Fruit fly (Drosophila melanogaster) whole organism, embryonic: ENCODE measurements around the gene CrebB.
A peak's percentile ranks its signal among the peaks of the same experiment; 100 is the strongest.

Experiments used
- B-H2 ChIP-seq: fragments of 200-800 bp; sonication (Bioruptor generic); optimal IDR thresholded peaks from 2 replicates; lab custom pipeline; 2018; ENCODE audit warnings: missing biosample characterization, mild to moderate bottlenecking, missing genetic modification characterization
- Bgb ChIP-seq: fragments of 200-800 bp; sonication (Bioruptor generic); IDR thresholded peaks from 2 replicates; pipeline ENCODE4 v1.3.6; 2022; ENCODE audit warnings: missing biosample characterization, missing genetic modification characterization; ENCODE audit not compliant: partially characterized antibody
- CG1024 ChIP-seq: fragments of 200-800 bp; sonication (Bioruptor generic); IDR thresholded peaks from 2 replicates; pipeline ENCODE4 v1.3.6; 2022; ENCODE audit warnings: missing biosample characterization, missing genetic modification characterization
- CG10267 ChIP-seq: fragments of 200-800 bp; sonication (Bioruptor generic); optimal IDR thresholded peaks from 2 replicates; lab custom pipeline; 2018; ENCODE audit warnings: missing biosample characterization, mild to moderate bottlenecking, missing genetic modification characterization, moderate library complexity
- CG11456 ChIP-seq: fragments of 200-800 bp; sonication (Bioruptor generic); IDR thresholded peaks from 3 replicates; pipeline ENCODE4 v1.3.6; 2022; ENCODE audit warnings: missing biosample characterization, missing genetic modification characterization
- CG12659 ChIP-seq: fragments of 200-800 bp; sonication (Bioruptor generic); optimal IDR thresholded peaks from 3 replicates; lab custom pipeline; 2017; ENCODE audit warnings: mild to moderate bottlenecking, missing biosample characterization, missing genetic modification reagents, missing genetic modification characterization
- CG12744 ChIP-seq: fragments of 200-800 bp; sonication (Bioruptor generic); optimal IDR thresholded peaks from 2 replicates; lab custom pipeline; 2016; ENCODE audit warnings: missing biosample characterization, missing genetic modification characterization
- CG13287 ChIP-seq: fragments of 200-800 bp; sonication (Bioruptor generic); IDR thresholded peaks from 2 replicates; pipeline ENCODE4 v1.3.6; 2022; ENCODE audit warnings: missing biosample characterization, missing genetic modification characterization; ENCODE audit not compliant: partially characterized antibody
- CG15514 ChIP-seq: fragments of 200-800 bp; sonication (Bioruptor generic); optimal IDR thresholded peaks from 3 replicates; lab custom pipeline; 2017; ENCODE audit warnings: missing biosample characterization, missing genetic modification characterization, mild to moderate bottlenecking, moderate library complexity, missing genetic modification reagents
- CG15601 ChIP-seq: fragments of 200-800 bp; sonication (Bioruptor generic); optimal IDR thresholded peaks from 3 replicates; lab custom pipeline; 2019; ENCODE audit warnings: missing biosample characterization, mild to moderate bottlenecking, missing genetic modification characterization, moderate library complexity
- CG17829 ChIP-seq: fragments of 200-800 bp; optimal IDR thresholded peaks from 2 replicates; lab custom pipeline; 2019; ENCODE audit warnings: missing biosample characterization, mild to moderate bottlenecking, missing genetic modification characterization, moderate library complexity
- CG2116 ChIP-seq: fragments of 200-800 bp; sonication (Bioruptor generic); optimal IDR thresholded peaks from 3 replicates; lab custom pipeline; 2018; ENCODE audit warnings: missing biosample characterization, mild to moderate bottlenecking, missing genetic modification characterization
- CG33213 ChIP-seq: fragments of 200-800 bp; sonication (Bioruptor generic); optimal IDR thresholded peaks from 3 replicates; lab custom pipeline; 2016; ENCODE audit warnings: missing biosample characterization, missing genetic modification characterization
- CG3847 ChIP-seq: fragments of 200-800 bp; sonication (Bioruptor generic); IDR thresholded peaks from 2 replicates; pipeline ENCODE4 v1.3.6; 2022; ENCODE audit warnings: missing biosample characterization, missing genetic modification characterization
- CG4707 ChIP-seq: fragments of 200-800 bp; sonication (Bioruptor generic); optimal IDR thresholded peaks from 2 replicates; lab custom pipeline; 2018; ENCODE audit warnings: missing biosample characterization, mild to moderate bottlenecking, missing genetic modification characterization, moderate library complexity
- CG5245 ChIP-seq: fragments of 200-800 bp; sonication (Bioruptor generic); optimal IDR thresholded peaks from 3 replicates; lab custom pipeline; 2016; ENCODE audit warnings: missing biosample characterization, missing genetic modification characterization
- CG6175 ChIP-seq: fragments of 200-800 bp; sonication (Bioruptor generic); IDR thresholded peaks from 3 replicates; pipeline ENCODE4 v1.3.6; 2022; ENCODE audit warnings: missing biosample characterization, missing genetic modification characterization
- CG7357 ChIP-seq: fragments of 200-800 bp; sonication (Bioruptor generic); IDR thresholded peaks from 3 replicates; pipeline ENCODE4 v1.3.6; 2022; ENCODE audit warnings: missing biosample characterization, missing genetic modification characterization
- CG9797 ChIP-seq: fragments of 200-800 bp; sonication (Bioruptor generic); optimal IDR thresholded peaks from 3 replicates; lab custom pipeline; 2018; ENCODE audit warnings: missing biosample characterization, mild to moderate bottlenecking, missing genetic modification characterization
- CG9932 ChIP-seq: fragments of 200-800 bp; sonication (Bioruptor generic); IDR thresholded peaks from 2 replicates; pipeline ENCODE4 v1.3.6; 2022; ENCODE audit warnings: missing biosample characterization, missing genetic modification characterization
- D19A ChIP-seq: fragments of 200-800 bp; optimal IDR thresholded peaks from 3 replicates; lab custom pipeline; 2019; ENCODE audit warnings: missing biosample characterization, mild to moderate bottlenecking, missing genetic modification characterization, moderate library complexity
- Elba2 ChIP-seq: fragments of 200-800 bp; sonication (Bioruptor generic); optimal IDR thresholded peaks from 3 replicates; lab custom pipeline; 2016; ENCODE audit warnings: missing biosample characterization, missing genetic modification characterization
- Ets97D ChIP-seq: fragments of 200-800 bp; sonication (Bioruptor generic); optimal IDR thresholded peaks from 3 replicates; lab custom pipeline; 2016; ENCODE audit warnings: missing biosample characterization, missing genetic modification characterization
- Fer1 ChIP-seq: fragments of 200-800 bp; sonication (Bioruptor generic); optimal IDR thresholded peaks from 2 replicates; lab custom pipeline; 2017; ENCODE audit warnings: missing biosample characterization, mild to moderate bottlenecking, missing genetic modification characterization
- HLHmδ ChIP-seq: fragments of 200-800 bp; sonication (Bioruptor generic); optimal IDR thresholded peaks from 2 replicates; lab custom pipeline; 2018; ENCODE audit warnings: missing biosample characterization, mild to moderate bottlenecking, missing genetic modification characterization, moderate library complexity
- HmgD ChIP-seq: fragments of 200-800 bp; sonication (Bioruptor generic); optimal IDR thresholded peaks from 3 replicates; lab custom pipeline; 2016; ENCODE audit warnings: missing biosample characterization, missing genetic modification characterization
- HmgZ ChIP-seq: fragments of 200-800 bp; sonication (Bioruptor generic); optimal IDR thresholded peaks from 2 replicates; lab custom pipeline; 2018; ENCODE audit warnings: missing biosample characterization, mild to moderate bottlenecking, missing genetic modification characterization
- Lhr ChIP-seq: fragments of 200-800 bp; sonication (Bioruptor generic); optimal IDR thresholded peaks from 3 replicates; lab custom pipeline; 2017; ENCODE audit warnings: mild to moderate bottlenecking, missing biosample characterization, missing genetic modification reagents, missing genetic modification characterization
- MBD-R2 ChIP-seq: fragments of 200-800 bp; sonication (Bioruptor generic); IDR thresholded peaks from 2 replicates; pipeline ENCODE4 v1.3.6; 2022; ENCODE audit warnings: missing biosample characterization, missing genetic modification characterization
- Myb ChIP-seq: fragments of 200-800 bp; sonication (Bioruptor generic); optimal IDR thresholded peaks from 2 replicates; lab custom pipeline; 2016; ENCODE audit warnings: missing biosample characterization, missing genetic modification characterization
- NK7.1 ChIP-seq: fragments of 200-800 bp; sonication (Bioruptor generic); optimal IDR thresholded peaks from 3 replicates; lab custom pipeline; 2016; ENCODE audit warnings: missing biosample characterization, missing genetic modification characterization
- Nf-YB ChIP-seq: fragments of 200-800 bp; sonication (Bioruptor generic); optimal IDR thresholded peaks from 3 replicates; lab custom pipeline; 2019; ENCODE audit warnings: missing biosample characterization, mild to moderate bottlenecking, missing genetic modification characterization, moderate library complexity
- Opbp ChIP-seq: fragments of 200-800 bp; sonication (Bioruptor generic); IDR thresholded peaks from 3 replicates; pipeline ENCODE4 v1.3.6; 2022; ENCODE audit warnings: missing biosample characterization, missing genetic modification characterization; ENCODE audit not compliant: partially characterized antibody
- Sin3A ChIP-seq: fragments of >200 bp; optimal IDR thresholded peaks from 2 replicates; lab custom pipeline; 2018
- Sry-δ ChIP-seq: fragments of 200-800 bp; sonication (Bioruptor generic); optimal IDR thresholded peaks from 2 replicates; lab custom pipeline; 2016; ENCODE audit warnings: missing biosample characterization, missing genetic modification characterization
- ac ChIP-seq: fragments of 200-800 bp; sonication (Bioruptor generic); optimal IDR thresholded peaks from 3 replicates; lab custom pipeline; 2017; ENCODE audit warnings: missing biosample characterization, mild to moderate bottlenecking, missing genetic modification characterization
- amos ChIP-seq: fragments of 200-800 bp; sonication (Bioruptor generic); IDR thresholded peaks from 2 replicates; pipeline ENCODE4 v1.3.6; 2022; ENCODE audit warnings: missing biosample characterization, missing genetic modification characterization; ENCODE audit not compliant: partially characterized antibody
- ewg ChIP-seq: fragments of 200-800 bp; sonication (Bioruptor generic); optimal IDR thresholded peaks from 3 replicates; lab custom pipeline; 2017; ENCODE audit warnings: mild to moderate bottlenecking, missing biosample characterization, missing genetic modification reagents, missing genetic modification characterization
- eyg ChIP-seq: fragments of 200-800 bp; sonication (Bioruptor generic); optimal IDR thresholded peaks from 3 replicates; lab custom pipeline; 2016; ENCODE audit warnings: missing biosample characterization, missing genetic modification characterization
- ftz-f1 ChIP-seq: fragments of 200-800 bp; sonication (Bioruptor generic); optimal IDR thresholded peaks from 2 replicates; lab custom pipeline; 2016; ENCODE audit warnings: missing biosample characterization, missing genetic modification characterization
- hkb ChIP-seq, 2 experiments: fragments of 200-800 bp in 1 of 2; fragments of >200 bp in 1 of 2; sonication (Bioruptor generic) in 1 of 2; IDR thresholded peaks in 1 of 2; optimal IDR thresholded peaks in 1 of 2; 2 replicates each; pipeline versions ENCODE4 v1.3.6 to Lab custom; 2017 to 2022; ENCODE audit warnings: missing biosample characterization in 1 of 2, missing genetic modification characterization in 1 of 2
- knrl ChIP-seq: fragments of 200-800 bp; sonication (Bioruptor generic); IDR thresholded peaks from 3 replicates; pipeline ENCODE4 v1.3.6; 2022; ENCODE audit warnings: missing biosample characterization, missing genetic modification characterization; ENCODE audit not compliant: partially characterized antibody
- nmo ChIP-seq: fragments of 200-800 bp; sonication (Bioruptor generic); optimal IDR thresholded peaks from 2 replicates; lab custom pipeline; 2018; ENCODE audit warnings: missing biosample characterization, mild to moderate bottlenecking, missing genetic modification characterization, moderate library complexity
- onecut ChIP-seq: fragments of 200-800 bp; sonication (Bioruptor generic); IDR thresholded peaks from 2 replicates; pipeline ENCODE4 v1.3.6; 2022; ENCODE audit warnings: missing biosample characterization, missing genetic modification characterization
- pita ChIP-seq: fragments of 200-800 bp; sonication (Bioruptor generic); optimal IDR thresholded peaks from 2 replicates; lab custom pipeline; 2017; ENCODE audit warnings: missing biosample characterization, mild to moderate bottlenecking, missing genetic modification characterization
- sens ChIP-seq: fragments of 200-800 bp; sonication (Bioruptor generic); peaks from one replicate; lab custom pipeline; 2016; ENCODE audit warnings: missing biosample characterization, missing genetic modification characterization
- slbo ChIP-seq: fragments of 200-800 bp; sonication (Bioruptor generic); IDR thresholded peaks from 2 replicates; pipeline ENCODE4 v1.3.6; 2022; ENCODE audit warnings: missing biosample characterization, missing genetic modification characterization
- stc ChIP-seq: fragments of 200-800 bp; sonication (Bioruptor generic); IDR thresholded peaks from 2 replicates; pipeline ENCODE4 v1.3.6; 2022; ENCODE audit warnings: missing biosample characterization, missing genetic modification characterization
- trem ChIP-seq: fragments of 200-800 bp; optimal IDR thresholded peaks from 3 replicates; lab custom pipeline; 2019; ENCODE audit warnings: missing biosample characterization, mild to moderate bottlenecking, missing genetic modification characterization, moderate library complexity
- zen ChIP-seq: fragments of 200-800 bp; sonication (Bioruptor generic); optimal IDR thresholded peaks from 3 replicates; lab custom pipeline; 2018; ENCODE audit warnings: missing biosample characterization, mild to moderate bottlenecking, missing genetic modification characterization, moderate library complexity

The CrebB gene

DNA sequence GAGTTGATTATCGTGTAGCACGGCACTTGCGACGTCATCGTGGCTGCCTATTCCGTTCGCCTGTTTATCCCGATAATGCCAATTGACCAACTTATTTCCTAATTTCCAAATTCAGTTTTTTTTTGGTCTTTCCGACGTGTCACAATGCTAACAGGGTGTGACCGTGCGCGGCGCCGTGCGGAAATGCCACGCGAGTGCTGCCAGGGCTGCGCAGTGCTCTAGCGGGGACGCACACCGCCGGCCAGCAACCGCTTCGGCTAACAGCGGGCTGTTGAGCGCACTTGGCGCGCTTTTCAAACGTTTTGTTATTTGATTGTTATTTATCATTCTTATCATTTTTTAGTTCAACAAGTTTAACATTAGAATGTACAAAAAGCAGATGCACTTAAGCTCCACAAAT is 18.9 kb downstream of the CrebB start, which contains the start of gene betaCOP (continued):
- TF ChIP-seq ewg (GFP tag; lab: Kevin White, UChicago) (peak; percentile 17), CG9932 (GFP tag; lab: Robert Waterston, UW) (peak; percentile 26; the same call in 1 of the 2 replicates), CG5245 (no peak), CG15601 (tag; lab: Kevin White, UChicago) (no peak), hkb (optimal IDR thresholded peaks at IDR 0.05; lab: Kevin White, UChicago) (peak; percentile 51), hkb (GFP tag; IDR thresholded peaks at IDR 0.05; lab: Robert Waterston, UW) (no peak), MBD-R2 (peak; percentile 68), knrl (GFP tag; lab: Robert Waterston, UW) (0 out of 3 replicates have a peak, but pooled peaks have one; percentile 15), sens (GFP tag; lab: Kevin White, UChicago) (peak; percentile 8), Lhr (GFP tag; lab: Kevin White, UChicago) (peak; percentile 69), zen (peak; percentile 9), CG6175 (GFP tag; lab: Robert Waterston, UW) (no peak), Sry-δ (GFP tag; lab: Kevin White, UChicago) (peak; percentile 64), CG12744 (GFP tag; lab: Kevin White, UChicago) (no peak), Fer1 (GFP tag; lab: Kevin White, UChicago) (no peak), slbo (GFP tag; lab: Robert Waterston, UW) (peak; percentile 46), CG15514 (GFP tag; lab: Kevin White, UChicago) (peak; percentile 73), CG9797 (GFP tag; lab: Kevin White, UChicago) (peak; percentile 81), amos (peak; percentile 44; the same call in 1 of the 2 replicates), stc (GFP tag; lab: Robert Waterston, UW) (no peak), onecut (GFP tag; lab: Robert Waterston, UW) (no peak), Bgb (GFP tag; lab: Robert Waterston, UW) (peak; percentile 40; the same call in 1 of the 2 replicates), D19A (tag; lab: Kevin White, UChicago) (no peak), nmo (GFP tag; lab: Kevin White, UChicago) (peak; percentile 37), Nf-YB (GFP tag; lab: Kevin White, UChicago) (no peak), ac (GFP tag; lab: Kevin White, UChicago) (no peak), CG17829 (tag; lab: Kevin White, UChicago) (peak; percentile 29), Ets97D (GFP tag; lab: Kevin White, UChicago) (peak; percentile 68), CG10267 (tag; lab: Kevin White, UChicago) (no peak), Sin3A (peak; percentile 86), NK7.1 (GFP tag; lab: Kevin White, UChicago) (no peak), CG3847 (peak; percentile 45), CG1024 (no peak), CG12659 (GFP tag; lab: Kevin White, UChicago) (peak; percentile 13), CG11456 (GFP tag; lab: Robert Waterston, UW) (peak; percentile 54; the same call in 1 of the 3 replicates), Myb (GFP tag; lab: Kevin White, UChicago) (peak; percentile 42), Elba2 (peak; percentile 88), trem (tag; lab: Kevin White, UChicago) (peak; percentile 50), CG4707 (GFP tag; lab: Kevin White, UChicago) (no peak), B-H2 (GFP tag; lab: Kevin White, UChicago) (no peak), Opbp (GFP tag; lab: Robert Waterston, UW) (peak; percentile 47; the same call in 2 of the 3 replicates), CG33213 (GFP tag; lab: Kevin White, UChicago) (peak; percentile 55), CG13287 (GFP tag; lab: Robert Waterston, UW) (peak; percentile 36; the same call in 1 of the 2 replicates), CG7357 (GFP tag; lab: Robert Waterston, UW) (no peak), CG2116 (peak; percentile 25), pita (peak; percentile 60), eyg (GFP tag; lab: Kevin White, UChicago) (no peak), HmgZ (tag; lab: Kevin White, UChicago) (peak; percentile 36), HLHmδ (GFP tag; lab: Kevin White, UChicago) (peak; percentile 47), HmgD (GFP tag; lab: Kevin White, UChicago) (peak; percentile 58), ftz-f1 (GFP tag; lab: Kevin White, UChicago) (peak; percentile 26)
